Worm (Caenorhabditis elegans) whole organism, L2 larva: Measurements from ENCODE around the gene stc-1.

Experiments
- C34F6.9 ChIP-seq: fragments of 150-350 bp; optimal IDR thresholded peaks from 2 replicates; lab custom pipeline; 2014; ENCODE audit warnings: missing biosample characterization, missing genetic modification characterization
- F13H6.1 ChIP-seq: sonication (generic microtip); optimal IDR thresholded peaks from 2 replicates; lab custom pipeline; 2016; ENCODE audit warnings: missing genetic modification characterization, missing compliant biosample characterization
- R02D3.7 ChIP-seq: fragments of 150-350 bp; optimal IDR thresholded peaks from 2 replicates; lab custom pipeline; 2014; ENCODE audit warnings: missing biosample characterization, missing genetic modification characterization
- Y55F3AM.14 ChIP-seq: fragments of 200-800 bp; sonication (Bioruptor generic); optimal IDR thresholded peaks from 2 replicates; lab custom pipeline; 2018; ENCODE audit warnings: mild to moderate bottlenecking, missing genetic modification characterization, missing compliant biosample characterization
- alr-1 ChIP-seq: fragments of 150-350 bp; optimal IDR thresholded peaks from 2 replicates; lab custom pipeline; 2014; ENCODE audit warnings: missing biosample characterization, missing genetic modification characterization
- ama-1 ChIP-seq: fragments of 150-350 bp; optimal IDR thresholded peaks from 2 replicates; lab custom pipeline; 2018; ENCODE audit warnings: inconsistent platforms
- blmp-1 ChIP-seq: sonication (generic microtip); optimal IDR thresholded peaks from 2 replicates; lab custom pipeline; 2017; ENCODE audit warnings: missing genetic modification characterization, mild to moderate bottlenecking, missing compliant biosample characterization, antibody characterized with exemption, moderate library complexity; ENCODE audit not compliant: insufficient read depth
- ceh-82 ChIP-seq: fragments of 150-350 bp; optimal IDR thresholded peaks from 2 replicates; lab custom pipeline; 2014; ENCODE audit warnings: missing biosample characterization, missing genetic modification characterization
- crh-2 ChIP-seq: sonication (generic microtip); optimal IDR thresholded peaks from 2 replicates; lab custom pipeline; 2017; ENCODE audit warnings: missing biosample characterization, missing genetic modification characterization
- dmd-4 ChIP-seq: sonication (generic microtip); optimal IDR thresholded peaks from 2 replicates; lab custom pipeline; 2017; ENCODE audit warnings: missing biosample characterization, missing genetic modification characterization
- elt-1 ChIP-seq: fragments of 150-350 bp; optimal IDR thresholded peaks from 2 replicates; lab custom pipeline; 2014; ENCODE audit warnings: missing biosample characterization, missing genetic modification characterization
- fos-1 ChIP-seq: fragments of 150-350 bp; optimal IDR thresholded peaks from 2 replicates; lab custom pipeline; 2014; ENCODE audit warnings: missing biosample characterization, missing genetic modification characterization
- gmeb-1 ChIP-seq: fragments of 150-350 bp; optimal IDR thresholded peaks from 2 replicates; lab custom pipeline; 2014; ENCODE audit warnings: missing biosample characterization, missing genetic modification characterization
- lin-11 ChIP-seq: fragments of 150-350 bp; sonication (generic microtip); optimal IDR thresholded peaks from 2 replicates; lab custom pipeline; 2014; ENCODE audit warnings: missing biosample characterization, missing genetic modification characterization, inconsistent platforms, mixed read lengths
- lin-13 ChIP-seq: fragments of 150-350 bp; optimal IDR thresholded peaks from 2 replicates; lab custom pipeline; 2014; ENCODE audit warnings: missing biosample characterization, missing genetic modification reagents, missing genetic modification characterization
- lsy-2 ChIP-seq, 2 experiments: fragments of 150-350 bp in 1 of 2; sonication (generic microtip) in 1 of 2; optimal IDR thresholded peaks; 2 replicates each; lab custom pipeline; 2014 to 2017; ENCODE audit warnings: missing biosample characterization in 2 of 2, missing genetic modification characterization in 2 of 2
- mab-5 ChIP-seq: fragments of 150-350 bp; optimal IDR thresholded peaks from 2 replicates; lab custom pipeline; 2014; ENCODE audit warnings: missing biosample characterization, missing genetic modification characterization
- mbf-1 ChIP-seq: sonication (generic microtip); optimal IDR thresholded peaks from 2 replicates; lab custom pipeline; 2017; ENCODE audit warnings: missing biosample characterization, missing genetic modification characterization
- mdl-1 ChIP-seq, 2 experiments: fragments of 150-350 bp in 1 of 2; sonication (generic microtip) in 1 of 2; optimal IDR thresholded peaks; 2 replicates each; lab custom pipeline; 2017; ENCODE audit warnings: missing biosample characterization in 2 of 2, missing genetic modification characterization in 2 of 2
- nhr-10 ChIP-seq: sonication (generic microtip); optimal IDR thresholded peaks from 2 replicates; lab custom pipeline; 2017; ENCODE audit warnings: missing biosample characterization, missing genetic modification characterization
- nhr-11 ChIP-seq: fragments of 150-350 bp; optimal IDR thresholded peaks from 2 replicates; lab custom pipeline; 2014; ENCODE audit warnings: missing biosample characterization, missing genetic modification characterization
- nhr-12 ChIP-seq: fragments of 150-350 bp; optimal IDR thresholded peaks from 2 replicates; lab custom pipeline; 2014; ENCODE audit warnings: missing biosample characterization, missing genetic modification characterization
- nhr-129 ChIP-seq: fragments of 150-350 bp; optimal IDR thresholded peaks from 2 replicates; lab custom pipeline; 2014; ENCODE audit warnings: missing biosample characterization, missing genetic modification characterization
- nhr-21 ChIP-seq: fragments of 150-350 bp; optimal IDR thresholded peaks from 2 replicates; lab custom pipeline; 2014; ENCODE audit warnings: missing biosample characterization, missing genetic modification characterization
- nhr-23 ChIP-seq: fragments of 150-350 bp; optimal IDR thresholded peaks from 2 replicates; lab custom pipeline; 2014; ENCODE audit warnings: missing biosample characterization, missing genetic modification reagents, missing genetic modification characterization
- nhr-237 ChIP-seq: fragments of 150-350 bp; optimal IDR thresholded peaks from 2 replicates; lab custom pipeline; 2014; ENCODE audit warnings: missing biosample characterization, missing genetic modification characterization
- nhr-25 ChIP-seq: fragments of 150-350 bp; sonication (generic microtip); optimal IDR thresholded peaks from 3 replicates; lab custom pipeline; 2014; ENCODE audit warnings: missing biosample characterization, missing genetic modification characterization
- nhr-77 ChIP-seq: fragments of 150-350 bp; optimal IDR thresholded peaks from 2 replicates; lab custom pipeline; 2014; ENCODE audit warnings: missing biosample characterization, missing genetic modification characterization
- sem-4 ChIP-seq: fragments of 150-350 bp; optimal IDR thresholded peaks from 2 replicates; lab custom pipeline; 2014; ENCODE audit warnings: missing biosample characterization, missing genetic modification reagents, missing genetic modification characterization
- skn-1 ChIP-seq: sonication (generic microtip); optimal IDR thresholded peaks from 2 replicates; lab custom pipeline; 2017; ENCODE audit warnings: missing biosample characterization, missing genetic modification characterization
- sma-3 ChIP-seq: sonication (generic microtip); optimal IDR thresholded peaks from 2 replicates; lab custom pipeline; 2016; ENCODE audit warnings: missing genetic modification reagents, missing genetic modification characterization, missing compliant biosample characterization
- sma-9 ChIP-seq, 2 experiments: fragments of 150-350 bp in 1 of 2; sonication (generic microtip) in 1 of 2; optimal IDR thresholded peaks; 2 replicates each; lab custom pipeline; 2014 to 2016; ENCODE audit warnings: missing genetic modification characterization in 2 of 2, mild to moderate bottlenecking in 1 of 2, missing biosample characterization in 1 of 2, missing compliant biosample characterization in 1 of 2, missing genetic modification reagents in 1 of 2, moderate library complexity in 1 of 2
- snpc-4 ChIP-seq: fragments of 150-350 bp; optimal IDR thresholded peaks from 2 replicates; lab custom pipeline; 2014; ENCODE audit warnings: missing biosample characterization, missing genetic modification characterization
- unc-39 ChIP-seq: fragments of 150-350 bp; optimal IDR thresholded peaks from 2 replicates; lab custom pipeline; 2014; ENCODE audit warnings: missing biosample characterization, missing genetic modification characterization
- unc-55 ChIP-seq: fragments of 150-350 bp; sonication (generic microtip); optimal IDR thresholded peaks from 3 replicates; lab custom pipeline; 2014; ENCODE audit warnings: missing biosample characterization, missing genetic modification reagents, missing genetic modification characterization
- unc-62 ChIP-seq: fragments of 150-350 bp; optimal IDR thresholded peaks from 2 replicates; lab custom pipeline; 2014; ENCODE audit warnings: missing biosample characterization, missing genetic modification reagents, missing genetic modification characterization
- zag-1 ChIP-seq: fragments of 150-350 bp; optimal IDR thresholded peaks from 2 replicates; lab custom pipeline; 2014; ENCODE audit warnings: missing biosample characterization, missing genetic modification characterization
- ztf-11 ChIP-seq: sonication (generic microtip); optimal IDR thresholded peaks from 2 replicates; lab custom pipeline; 2017; ENCODE audit warnings: missing biosample characterization, missing genetic modification characterization
- ztf-4 ChIP-seq: fragments of 150-350 bp; optimal IDR thresholded peaks from 2 replicates; lab custom pipeline; 2014; ENCODE audit warnings: missing biosample characterization, missing genetic modification characterization

Gene stc-1

DNA sequence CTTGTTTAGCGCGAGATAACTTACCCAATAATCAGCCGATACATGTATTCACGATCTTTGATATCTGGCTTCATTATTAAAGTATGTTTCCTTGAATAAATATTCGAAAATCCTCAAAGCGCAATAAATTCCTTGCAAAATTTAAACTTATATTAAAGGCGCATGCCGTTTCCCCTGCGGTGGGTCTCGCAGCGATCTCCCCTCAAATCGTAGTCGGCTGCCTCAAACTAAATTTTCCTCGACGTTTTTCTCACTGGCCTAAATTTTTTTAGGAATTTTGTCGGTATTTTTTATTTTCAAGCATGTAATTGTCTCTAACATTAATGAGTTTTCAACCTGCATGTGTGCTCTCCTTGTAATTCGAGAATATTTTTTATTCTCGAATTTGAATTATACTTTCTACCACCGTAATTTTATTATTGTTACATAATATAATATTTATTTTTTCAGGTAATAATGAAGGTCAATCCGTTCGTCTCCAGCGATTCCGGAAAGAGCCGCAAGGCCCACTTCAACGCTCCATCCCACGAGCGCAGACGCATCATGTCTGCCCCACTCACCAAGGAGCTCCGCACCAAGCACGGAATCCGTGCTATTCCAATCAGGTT lies 36.5 kb upstream of the stc-1 start, which contains the start of the genes cpf-1 and rpl-26:
Gene cpf-1, minus strand, starts transcription at position 104 of the 608 bp plus-strand sequence.
Gene rpl-26, plus strand, starts transcription at position 449 of the 608 bp plus-strand sequence.
- peak; percentile 24 for TF ChIP-seq sma-9 (GFP tag; optimal IDR thresholded peaks at IDR 0.05; lab: Kevin White, UChicago)
- no peak for TF ChIP-seq sma-9 (tag; optimal IDR thresholded peaks at IDR 0.05; lab: Kevin White, UChicago)
- no peak for TF ChIP-seq elt-1 (tag; lab: Kevin White, UChicago)
- peak; percentile 75 for TF ChIP-seq unc-55 (GFP tag; lab: Kevin White, UChicago)
- peak; percentile 77 for TF ChIP-seq C34F6.9
- TF ChIP-seq nhr-11: no peak
- no peak for TF ChIP-seq nhr-25
- peak; percentile 4 for TF ChIP-seq sma-3
- TF ChIP-seq mdl-1 (tag; optimal IDR thresholded peaks at IDR 0.05; lab: Kevin White, UChicago): no peak
- TF ChIP-seq unc-39 (tag; lab: Kevin White, UChicago): no peak
- peak; percentile 47 for TF ChIP-seq nhr-129 (tag; lab: Kevin White, UChicago)
- peak; percentile 71 for TF ChIP-seq gmeb-1
- TF ChIP-seq nhr-77: no peak
- no peak for TF ChIP-seq mab-5 (tag; lab: Kevin White, UChicago)
- peak; percentile 75 for TF ChIP-seq snpc-4 (tag; lab: Kevin White, UChicago)
- TF ChIP-seq fos-1: peak; percentile 33
- no peak for TF ChIP-seq lin-13 (GFP tag; lab: Kevin White, UChicago)
- no peak for TF ChIP-seq F13H6.1 (tag; lab: Kevin White, UChicago)
- peak; percentile 60 for TF ChIP-seq crh-2 (tag; lab: Kevin White, UChicago)
- TF ChIP-seq sem-4: peak; percentile 49
- no peak for TF ChIP-seq alr-1 (tag; lab: Kevin White, UChicago)
- TF ChIP-seq lsy-2 (tag; optimal IDR thresholded peaks at IDR 0.05; lab: Kevin White, UChicago): peak; percentile 22 to 89
- TF ChIP-seq Y55F3AM.14 (GFP tag; lab: Kevin White, UChicago): no peak

ce11 chrII:8600165-8600564 lies 34.2 kb upstream of the stc-1 start, which contains the start of gene pigg-1:
pigg-1 (minus strand) TSS chrII:8600265.
- TF ChIP-seq lin-13 (GFP tag; lab: Kevin White, UChicago): no peak
- TF ChIP-seq alr-1 (tag; lab: Kevin White, UChicago): no peak
- no peak for TF ChIP-seq unc-62 (GFP tag; lab: Kevin White, UChicago)
- no peak for TF ChIP-seq mbf-1 (tag; lab: Kevin White, UChicago)
- TF ChIP-seq ama-1 (lab: Kevin White, UChicago): no peak
- TF ChIP-seq nhr-129 (tag; lab: Kevin White, UChicago): no peak
- TF ChIP-seq ztf-11: no peak
- no peak for TF ChIP-seq snpc-4 (tag; lab: Kevin White, UChicago)
- no peak for TF ChIP-seq Y55F3AM.14 (GFP tag; lab: Kevin White, UChicago)
- TF ChIP-seq skn-1: no peak
- TF ChIP-seq blmp-1 (tag; lab: Kevin White, UChicago): no peak
- no peak for TF ChIP-seq ztf-4 (tag; lab: Kevin White, UChicago)
- no peak for TF ChIP-seq C34F6.9
- no peak for TF ChIP-seq R02D3.7

DNA sequence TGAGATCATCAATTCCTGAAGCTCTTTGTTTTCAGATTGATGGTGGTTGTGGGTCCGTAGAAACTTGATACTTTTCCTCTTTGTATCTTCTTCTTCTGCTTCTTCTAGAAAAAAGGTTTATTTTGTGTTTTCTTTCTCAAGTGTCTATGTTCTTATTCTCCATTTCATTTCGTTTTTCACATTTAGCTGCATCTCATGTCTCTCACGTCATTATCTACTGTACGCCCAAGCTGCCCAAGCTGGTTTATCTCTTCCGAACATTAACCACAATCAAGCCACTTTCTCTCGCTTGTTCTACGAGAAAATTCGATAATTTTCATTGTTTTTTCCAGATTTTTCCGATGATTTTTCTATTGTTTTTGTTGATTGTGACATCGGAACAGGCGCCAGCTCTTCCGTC lies 33.3 kb upstream of the stc-1 start, which contains the start of gene F28C6.5:
Gene F28C6.5, plus strand, starts transcription at position 301 of the 400 bp plus-strand sequence.
- TF ChIP-seq nhr-129 (tag; lab: Kevin White, UChicago) (no peak), nhr-21 (tag; lab: Kevin White, UChicago) (no peak), lin-11 (tag; lab: Kevin White, UChicago) (no peak), zag-1 (tag; lab: Kevin White, UChicago) (no peak), nhr-12 (tag; lab: Kevin White, UChicago) (no peak), unc-62 (GFP tag; lab: Kevin White, UChicago) (no peak), ztf-11 (no peak), crh-2 (tag; lab: Kevin White, UChicago) (no peak), nhr-23 (tag; lab: Kevin White, UChicago) (no peak), ceh-82 (tag; lab: Kevin White, UChicago) (no peak), Y55F3AM.14 (GFP tag; lab: Kevin White, UChicago) (no peak), nhr-237 (tag; lab: Kevin White, UChicago) (no peak), sma-3 (no peak), fos-1 (no peak), mbf-1 (tag; lab: Kevin White, UChicago) (no peak), nhr-10 (tag; lab: Kevin White, UChicago) (no peak), dmd-4 (no peak)
